Worm (Caenorhabditis elegans): Measurements from ENCODE around the gene mrpl-11.

The mrpl-11 gene

DNA sequence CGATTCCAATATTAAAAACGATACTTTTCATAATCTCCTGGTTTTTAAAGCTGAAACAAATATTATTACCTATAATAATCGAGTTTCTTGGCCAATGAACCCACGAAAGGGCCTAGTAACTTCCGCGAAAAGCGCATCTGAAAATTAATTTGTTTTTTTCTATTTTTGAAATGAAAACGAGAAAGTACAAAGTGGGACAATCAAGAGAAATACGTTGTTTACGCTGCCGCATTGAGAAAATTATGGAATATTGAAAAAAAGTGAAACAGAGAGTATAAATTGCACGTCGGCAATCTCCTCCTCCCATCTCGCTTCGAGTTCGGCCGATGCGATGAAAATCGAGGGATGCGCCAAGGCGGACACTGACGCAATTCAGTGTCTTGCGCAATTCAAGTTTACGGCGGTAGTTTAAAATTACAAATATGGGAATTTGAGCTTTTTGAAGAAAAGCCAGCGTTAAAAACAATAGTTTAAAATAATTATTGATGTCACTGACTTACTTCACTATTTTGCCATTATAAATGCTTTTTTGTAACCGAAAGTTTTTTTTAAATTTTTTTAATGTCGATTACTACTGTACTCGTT is 23.9 kb downstream of the mrpl-11 start, which contains the start of gene pdhk-2:
TSS of gene pdhk-2 (minus strand) at position 137 of the 585 bp plus-strand sequence.
- TF ChIP-seq pqm-1 (tag; optimal IDR thresholded peaks at IDR 0.05) (peak; percentile 71), tbx-2 (tag; optimal IDR thresholded peaks at IDR 0.05) (peak; percentile 88), elt-1 (tag; optimal IDR thresholded peaks at IDR 0.05) (peak; percentile 72), fkh-2 (tag; optimal IDR thresholded peaks at IDR 0.05) (no peak), lin-39 (tag; optimal IDR thresholded peaks at IDR 0.05) (peak; percentile 89), zag-1 (tag; optimal IDR thresholded peaks at IDR 0.05) (peak; percentile 10), aly-2 (tag; optimal IDR thresholded peaks at IDR 0.05) (peak; percentile 36), lsy-12 (tag; optimal IDR thresholded peaks at IDR 0.05) (peak; percentile 91), elt-2 (tag; optimal IDR thresholded peaks at IDR 0.05) (peak; percentile 80), nhr-43 (tag; optimal IDR thresholded peaks at IDR 0.05; ENCODE audit: poor library complexity, severe bottlenecking) (peak; percentile 96), ztf-4 (tag; optimal IDR thresholded peaks at IDR 0.05) (peak; percentile 40), hmg-11 (tag; optimal IDR thresholded peaks at IDR 0.05) (peak; percentile 92), sea-2 (GFP tag; optimal IDR thresholded peaks at IDR 0.05) (no peak), nhr-23 (tag; optimal IDR thresholded peaks at IDR 0.05) (peak; percentile 94), ceh-9 (tag; optimal IDR thresholded peaks at IDR 0.05) (no peak), nhr-237 (tag; optimal IDR thresholded peaks at IDR 0.05) (no peak), ceh-16 (tag; optimal IDR thresholded peaks at IDR 0.05) (peak; percentile 32), ama-1 (optimal IDR thresholded peaks at IDR 0.05) (peak; percentile 57), nhr-25 (tag; optimal IDR thresholded peaks at IDR 0.05) (peak; percentile 91), nhr-67 (tag; optimal IDR thresholded peaks at IDR 0.05) (no peak), nhr-76 (tag; optimal IDR thresholded peaks at IDR 0.05) (no peak), nhr-77 (tag; optimal IDR thresholded peaks at IDR 0.05) (peak; percentile 24), fos-1 (tag; optimal IDR thresholded peaks at IDR 0.05) (no peak), egl-5 (tag; optimal IDR thresholded peaks at IDR 0.05) (peak; percentile 75), unc-62 (GFP tag; optimal IDR thresholded peaks at IDR 0.05) (peak; percentile 73), nhr-12 (tag; optimal IDR thresholded peaks at IDR 0.05) (no peak), skn-1 (tag; optimal IDR thresholded peaks at IDR 0.05) (peak; percentile 95), unc-39 (tag; optimal IDR thresholded peaks at IDR 0.05) (no peak), mml-1 (tag; optimal IDR thresholded peaks at IDR 0.05) (no peak), jun-1 (tag; optimal IDR thresholded peaks at IDR 0.05) (peak; percentile 88), ceh-28 (tag; optimal IDR thresholded peaks at IDR 0.05) (peak; percentile 82), daf-12 (tag; optimal IDR thresholded peaks at IDR 0.05) (no peak), nhr-11 (tag; optimal IDR thresholded peaks at IDR 0.05) (peak; percentile 46), egl-27 (tag; optimal IDR thresholded peaks at IDR 0.05) (peak; percentile 63), mdl-1 (tag; optimal IDR thresholded peaks at IDR 0.05) (peak; percentile 48), ZK546.5 (tag; optimal IDR thresholded peaks at IDR 0.05) (no peak), nfya-1 (tag; optimal IDR thresholded peaks at IDR 0.05; ENCODE audit: insufficient read depth) (peak; percentile 92), elt-3 (tag; optimal IDR thresholded peaks at IDR 0.05) (no peak), nhr-28 (tag; optimal IDR thresholded peaks at IDR 0.05) (peak; percentile 7), pha-4 (tag; optimal IDR thresholded peaks at IDR 0.05) (peak; percentile 97), snpc-4 (tag; optimal IDR thresholded peaks at IDR 0.05) (peak; percentile 79), R02D3.7 (tag; optimal IDR thresholded peaks at IDR 0.05) (peak; percentile 88), ceh-82 (tag; optimal IDR thresholded peaks at IDR 0.05) (peak; percentile 78), lin-15B (tag; optimal IDR thresholded peaks at IDR 0.05) (peak; percentile 95), ztf-11 (tag; optimal IDR thresholded peaks at IDR 0.05) (no peak), eor-1 (tag; optimal IDR thresholded peaks at IDR 0.05) (no peak), fkh-10 (GFP tag; optimal IDR thresholded peaks at IDR 0.05) (peak; percentile 66)

Measured in whole organism, L3 larva.